Worm (Caenorhabditis elegans): ENCODE measurements around the gene pwp-1.
A peak's percentile ranks its signal among the peaks of the same experiment; 100 is the strongest.

The pwp-1 gene

ce11 chrIV:13238943-13239861 lies 2.8 kb upstream of the pwp-1 start, which contains the start of gene tag-115 (continued):
- peak; percentile 29; the same call in 1 of the 2 replicates for TF ChIP-seq ceh-100 (GFP tag; IDR thresholded peaks at IDR 0.05)
- TF ChIP-seq unc-130 (GFP tag; optimal IDR thresholded peaks at IDR 0.05) = peak; percentile 63
- TF ChIP-seq snpc-3.4 (tag; optimal IDR thresholded peaks at IDR 0.05) = peak; percentile 66
- TF ChIP-seq egl-18 (GFP tag; IDR thresholded peaks at IDR 0.05) = no peak
- TF ChIP-seq nfyb-1 (GFP tag; IDR thresholded peaks at IDR 0.05) = peak; percentile 82
- no peak for TF ChIP-seq sea-2 (GFP tag; IDR thresholded peaks at IDR 0.05)
- peak; percentile 49 for TF ChIP-seq fkh-3 (tag; optimal IDR thresholded peaks at IDR 0.05)
- TF ChIP-seq D2030.7 (GFP tag; IDR thresholded peaks at IDR 0.05) = peak; percentile 43; the same call in 1 of the 2 replicates
- peak; percentile 85 for TF ChIP-seq lin-26 (GFP tag; IDR thresholded peaks at IDR 0.05)
- peak; percentile 83 for TF ChIP-seq snpc-4 (GFP tag; optimal IDR thresholded peaks at IDR 0.05)
- peak in 3 of 4 experiments; percentile 56 to 69 (median 64) for TF ChIP-seq snpc-4 (tag; optimal IDR thresholded peaks at IDR 0.05)
- TF ChIP-seq B0035.1 (tag; optimal IDR thresholded peaks at IDR 0.05) = no peak
- peak; percentile 18 for TF ChIP-seq athp-1 (tag; optimal IDR thresholded peaks at IDR 0.05)
- peak; percentile 66 for TF ChIP-seq lsl-1 (GFP tag; optimal IDR thresholded peaks at IDR 0.05)
- TF ChIP-seq hrde-1 (tag; optimal IDR thresholded peaks at IDR 0.05; ENCODE audit: borderline replicate concordance) = peak; percentile 98
- TF ChIP-seq F52B5.7 (tag; optimal IDR thresholded peaks at IDR 0.05) = no peak
- TF ChIP-seq him-1 (tag; optimal IDR thresholded peaks at IDR 0.05) = no peak
- peak; percentile 64 for TF ChIP-seq Y95B8A.8 (GFP tag; IDR thresholded peaks at IDR 0.05)
- no peak for TF ChIP-seq ceh-79 (tag; optimal IDR thresholded peaks at IDR 0.05)
- no peak for TF ChIP-seq T07F8.4 (tag; optimal IDR thresholded peaks at IDR 0.05)
- TF ChIP-seq attf-6 (GFP tag; IDR thresholded peaks at IDR 0.05) = peak; percentile 91
- TF ChIP-seq mxl-1 (tag; optimal IDR thresholded peaks at IDR 0.05) = peak; percentile 41
- TF ChIP-seq nhr-179 (tag; optimal IDR thresholded peaks at IDR 0.05) = no peak
- TF ChIP-seq let-526 (GFP tag; IDR thresholded peaks at IDR 0.05) = no peak
- TF ChIP-seq ztf-18 (tag; optimal IDR thresholded peaks at IDR 0.05) = peak; percentile 16
- TF ChIP-seq rpc-1 (optimal IDR thresholded peaks at IDR 0.05) = no peak
- peak; percentile 62 for TF ChIP-seq rpc-1 (tag; optimal IDR thresholded peaks at IDR 0.05)
- peak; percentile 60 for TF ChIP-seq ZK185.1 (tag; optimal IDR thresholded peaks at IDR 0.05; ENCODE audit: poor library complexity, severe bottlenecking)
- TF ChIP-seq xnd-1 (tag; optimal IDR thresholded peaks at IDR 0.05) = peak; percentile 54
- peak; percentile 80 for TF ChIP-seq madf-6 (GFP tag; IDR thresholded peaks at IDR 0.05)
- TF ChIP-seq mcd-1 (GFP tag; IDR thresholded peaks at IDR 0.05) = peak; percentile 66
- no peak for TF ChIP-seq ztf-28 (GFP tag; IDR thresholded peaks at IDR 0.05)
- peak; percentile 69 for TF ChIP-seq tbp1 (GFP tag; optimal IDR thresholded peaks at IDR 0.05)
- peak; percentile 23 for TF ChIP-seq ama-1 (optimal IDR thresholded peaks at IDR 0.05)
- TF ChIP-seq ama-1 (GFP tag; optimal IDR thresholded peaks at IDR 0.05) = peak; percentile 86 to 94
- TF ChIP-seq B0336.3 (GFP tag; IDR thresholded peaks at IDR 0.05) = peak; percentile 83
- no peak for TF ChIP-seq Y79H2A.3 (GFP tag; conservative IDR thresholded peaks at IDR 0.05)
- TF ChIP-seq hmg-20 (GFP tag; IDR thresholded peaks at IDR 0.05) = 0 out of 2 replicates have a peak, but pooled peaks have one; percentile 18
- peak; percentile 36; the same call in 1 of the 2 replicates for TF ChIP-seq ceh-58 (GFP tag; IDR thresholded peaks at IDR 0.05)
- peak; percentile 73 for TF ChIP-seq pbrm-1 (GFP tag; IDR thresholded peaks at IDR 0.05)
- TF ChIP-seq ztf-3 (GFP tag; optimal IDR thresholded peaks at IDR 0.05) = no peak

Measured in whole organism, young adult.